Worm (Caenorhabditis elegans) whole organism, young adult: Measurements from ENCODE around the gene glr-5.

ENCODE experiments used
- D2030.7 ChIP-seq: fragments of 200-800 bp; sonication (Bioruptor generic); IDR thresholded peaks from 2 replicates; pipeline ENCODE4 v1.3.6; 2022; ENCODE audit warnings: missing genetic modification reagents, missing genetic modification characterization, missing compliant biosample characterization
- F10E7.11 ChIP-seq: sonication (generic microtip); optimal IDR thresholded peaks from 2 replicates; lab custom pipeline; 2017; ENCODE audit warnings: mild to moderate bottlenecking, missing genetic modification characterization, moderate library complexity, missing compliant biosample characterization
- F23B12.7 ChIP-seq: sonication (generic microtip); optimal IDR thresholded peaks from 2 replicates; lab custom pipeline; 2017; ENCODE audit warnings: missing genetic modification characterization, mild to moderate bottlenecking, missing compliant biosample characterization, antibody characterized with exemption, moderate library complexity; ENCODE audit not compliant: insufficient read depth
- F37B4.10 ChIP-seq: fragments of 200-800 bp; sonication (Bioruptor generic); IDR thresholded peaks from 2 replicates; pipeline ENCODE4 v1.3.6; 2022; ENCODE audit warnings: missing genetic modification characterization, missing compliant biosample characterization
- F52B5.7 ChIP-seq: sonication (generic microtip); optimal IDR thresholded peaks from 2 replicates; lab custom pipeline; 2016; ENCODE audit warnings: mild to moderate bottlenecking, missing genetic modification characterization, missing compliant biosample characterization
- F57C9.4 ChIP-seq: sonication (generic microtip); optimal IDR thresholded peaks from 2 replicates; lab custom pipeline; 2017; ENCODE audit warnings: mild to moderate bottlenecking, missing genetic modification characterization, missing compliant biosample characterization
- K11D2.4 ChIP-seq: fragments of 200-800 bp; sonication (Bioruptor generic); IDR thresholded peaks from 2 replicates; pipeline ENCODE4 v1.3.6; 2022; ENCODE audit warnings: missing genetic modification reagents, missing genetic modification characterization, missing compliant biosample characterization
- Y79H2A.3 ChIP-seq: fragments of 200-800 bp; sonication (Bioruptor generic); conservative IDR thresholded peaks from 2 replicates; pipeline ENCODE4 v1.3.6; 2022; ENCODE audit warnings: missing genetic modification reagents, missing genetic modification characterization, missing compliant biosample characterization
- ZK185.1 ChIP-seq: sonication (generic microtip); optimal IDR thresholded peaks from 2 replicates; lab custom pipeline; 2016; ENCODE audit warnings: mild to moderate bottlenecking, missing genetic modification characterization, missing compliant biosample characterization; ENCODE audit not compliant: poor library complexity, severe bottlenecking
- akir-1 ChIP-seq: fragments of 200-800 bp; sonication (Bioruptor generic); optimal IDR thresholded peaks from 2 replicates; lab custom pipeline; 2018; ENCODE audit warnings: mild to moderate bottlenecking, missing genetic modification characterization, moderate library complexity, missing compliant biosample characterization
- aptf-3 ChIP-seq: fragments of 200-800 bp; sonication (Bioruptor generic); IDR thresholded peaks from 2 replicates; pipeline ENCODE4 v1.3.6; 2022; ENCODE audit warnings: missing genetic modification characterization, missing compliant biosample characterization
- atf-7 ChIP-seq: sonication (generic microtip); optimal IDR thresholded peaks from 2 replicates; lab custom pipeline; 2017; ENCODE audit warnings: mild to moderate bottlenecking, missing genetic modification characterization, missing compliant biosample characterization
- athp-1 ChIP-seq: sonication (generic microtip); optimal IDR thresholded peaks from 2 replicates; lab custom pipeline; 2017; ENCODE audit warnings: mild to moderate bottlenecking, missing genetic modification characterization, missing compliant biosample characterization
- attf-5 ChIP-seq: fragments of 200-800 bp; sonication (Bioruptor generic); optimal IDR thresholded peaks from 2 replicates; lab custom pipeline; 2018; ENCODE audit warnings: mild to moderate bottlenecking, missing genetic modification characterization, missing compliant biosample characterization
- ccch-3 ChIP-seq: fragments of 200-800 bp; sonication (Bioruptor generic); optimal IDR thresholded peaks from 2 replicates; lab custom pipeline; 2018; ENCODE audit warnings: mild to moderate bottlenecking, missing genetic modification characterization, missing compliant biosample characterization
- cebp-2 ChIP-seq: fragments of 200-800 bp; sonication (Bioruptor generic); IDR thresholded peaks from 2 replicates; pipeline ENCODE4 v1.3.6; 2022; ENCODE audit warnings: missing genetic modification characterization, missing compliant biosample characterization
- ceh-79 ChIP-seq: sonication (generic microtip); optimal IDR thresholded peaks from 2 replicates; lab custom pipeline; 2017; ENCODE audit warnings: mild to moderate bottlenecking, missing genetic modification characterization, missing compliant biosample characterization
- ceh-91 ChIP-seq: fragments of 200-800 bp; sonication (Bioruptor generic); IDR thresholded peaks from 2 replicates; pipeline ENCODE4 v1.3.6; 2022; ENCODE audit warnings: missing genetic modification reagents, missing genetic modification characterization, missing compliant biosample characterization
- dox-1 ChIP-seq: fragments of 200-800 bp; sonication (Bioruptor generic); IDR thresholded peaks from 2 replicates; pipeline ENCODE4 v1.3.6; 2022; ENCODE audit warnings: missing genetic modification reagents, missing genetic modification characterization, missing compliant biosample characterization
- efl-1 ChIP-seq: fragments of 150-350 bp; optimal IDR thresholded peaks from 2 replicates; lab custom pipeline; 2014; ENCODE audit warnings: missing biosample characterization, missing genetic modification reagents, missing genetic modification characterization
- egl-44 ChIP-seq: fragments of 200-800 bp; sonication (Bioruptor generic); IDR thresholded peaks from 2 replicates; pipeline ENCODE4 v1.3.6; 2022; ENCODE audit warnings: missing genetic modification reagents, missing genetic modification characterization, missing compliant biosample characterization
- egrh-3 ChIP-seq: fragments of 200-800 bp; sonication (Bioruptor generic); IDR thresholded peaks from 2 replicates; pipeline ENCODE4 v1.3.6; 2022; ENCODE audit warnings: missing genetic modification reagents, missing genetic modification characterization, missing compliant biosample characterization
- ekl-4 ChIP-seq: fragments of 200-800 bp; sonication (Bioruptor generic); IDR thresholded peaks from 2 replicates; pipeline ENCODE4 v1.3.6; 2022; ENCODE audit warnings: missing genetic modification reagents, missing genetic modification characterization, missing compliant biosample characterization
- ets-4 ChIP-seq: fragments of 200-800 bp; sonication (Bioruptor generic); optimal IDR thresholded peaks from 2 replicates; lab custom pipeline; 2018; ENCODE audit warnings: mild to moderate bottlenecking, missing genetic modification characterization, missing compliant biosample characterization
- hlh-26 ChIP-seq: fragments of 200-800 bp; sonication (Bioruptor generic); conservative IDR thresholded peaks from 2 replicates; pipeline ENCODE4 v1.3.6; 2022; ENCODE audit warnings: missing genetic modification reagents, missing genetic modification characterization, missing compliant biosample characterization
- hmg-1.2 ChIP-seq: fragments of 200-800 bp; sonication (Bioruptor generic); IDR thresholded peaks from 2 replicates; pipeline ENCODE4 v1.3.6; 2022; ENCODE audit warnings: missing genetic modification reagents, missing genetic modification characterization, missing compliant biosample characterization
- lag-1 ChIP-seq: fragments of 200-800 bp; sonication (Bioruptor generic); IDR thresholded peaks from 2 replicates; pipeline ENCODE4 v1.3.6; 2022; ENCODE audit warnings: missing genetic modification reagents, missing genetic modification characterization, missing compliant biosample characterization
- let-607 ChIP-seq, 2 experiments: fragments of 200-800 bp in 1 of 2; sonication (Bioruptor generic) in 1 of 2; sonication (generic microtip) in 1 of 2; optimal IDR thresholded peaks; 2 replicates each; lab custom pipeline; 2016 to 2018; ENCODE audit warnings: mild to moderate bottlenecking in 2 of 2, missing compliant biosample characterization in 2 of 2, missing genetic modification characterization in 2 of 2, moderate library complexity in 2 of 2, missing genotype in 1 of 2
- lin-35 ChIP-seq, 3 experiments: fragments of 150-350 bp in 2 of 3; sonication (generic microtip) in 1 of 3; optimal IDR thresholded peaks; 2 replicates each; lab custom pipeline; 2014 to 2018; ENCODE audit warnings: missing biosample characterization in 3 of 3, missing genetic modification characterization in 3 of 3, missing genetic modification reagents in 3 of 3
- lir-1 ChIP-seq: fragments of 200-800 bp; sonication (Bioruptor generic); conservative IDR thresholded peaks from 2 replicates; pipeline ENCODE4 v1.3.6; 2022; ENCODE audit warnings: missing genetic modification reagents, missing genetic modification characterization, missing compliant biosample characterization
- lsy-27 ChIP-seq: sonication (generic microtip); optimal IDR thresholded peaks from 2 replicates; lab custom pipeline; 2017; ENCODE audit warnings: missing genetic modification characterization, mild to moderate bottlenecking, missing compliant biosample characterization, antibody characterized with exemption, missing genotype, borderline replicate concordance; ENCODE audit not compliant: insufficient read depth
- mes-4 ChIP-seq: sonication (generic microtip); optimal IDR thresholded peaks from 2 replicates; lab custom pipeline; 2016; ENCODE audit warnings: missing genotype, missing genetic modification characterization, missing compliant biosample characterization
- nfya-1 ChIP-seq: sonication (generic microtip); optimal IDR thresholded peaks from 2 replicates; lab custom pipeline; 2017; ENCODE audit warnings: antibody characterized with exemption, missing compliant biosample characterization, missing genetic modification characterization, borderline replicate concordance; ENCODE audit not compliant: insufficient read depth
- nfya-2 ChIP-seq: fragments of 200-800 bp; sonication (Bioruptor generic); IDR thresholded peaks from 2 replicates; pipeline ENCODE4 v1.3.6; 2022; ENCODE audit warnings: missing genetic modification reagents, missing genetic modification characterization, missing compliant biosample characterization
- nhr-80 ChIP-seq: sonication (generic microtip); optimal IDR thresholded peaks from 2 replicates; lab custom pipeline; 2016; ENCODE audit warnings: missing genetic modification characterization, missing compliant biosample characterization
- pha-4 ChIP-seq: fragments of 150-350 bp; sonication (generic microtip); optimal IDR thresholded peaks from 2 replicates; lab custom pipeline; 2014; ENCODE audit warnings: missing biosample characterization, missing genetic modification reagents, missing genetic modification characterization
- rec-8 ChIP-seq, 2 experiments: sonication (generic microtip); optimal IDR thresholded peaks; 2 replicates each; lab custom pipeline; 2016; ENCODE audit warnings: mild to moderate bottlenecking in 2 of 2, missing genetic modification characterization in 2 of 2, missing genetic modification reagents in 2 of 2, missing genotype in 2 of 2, missing biosample characterization in 1 of 2, missing compliant biosample characterization in 1 of 2, moderate library complexity in 1 of 2
- rpc-1 ChIP-seq, 2 experiments: fragments of 150-350 bp in 1 of 2; sonication (generic microtip) in 1 of 2; optimal IDR thresholded peaks; 2 replicates each; lab custom pipeline; 2014 to 2018; ENCODE audit warnings: missing biosample characterization in 1 of 2, missing genetic modification characterization in 1 of 2, missing genetic modification reagents in 1 of 2, missing genotype in 1 of 2
- sdz-38 ChIP-seq: sonication (generic microtip); optimal IDR thresholded peaks from 2 replicates; lab custom pipeline; 2016; ENCODE audit warnings: missing genotype, missing genetic modification characterization, missing compliant biosample characterization
- snpc-3.4 ChIP-seq: sonication (generic microtip); optimal IDR thresholded peaks from 2 replicates; lab custom pipeline; 2017; ENCODE audit warnings: missing genetic modification characterization, mild to moderate bottlenecking, missing compliant biosample characterization, antibody characterized with exemption, moderate library complexity, missing genotype, missing genetic modification reagents
- sptf-2 ChIP-seq: fragments of 200-800 bp; sonication (Bioruptor generic); optimal IDR thresholded peaks from 2 replicates; lab custom pipeline; 2018; ENCODE audit warnings: mild to moderate bottlenecking, missing genetic modification characterization, missing compliant biosample characterization
- unc-62 ChIP-seq: fragments of 150-350 bp; optimal IDR thresholded peaks from 2 replicates; lab custom pipeline; 2014; ENCODE audit warnings: missing biosample characterization, missing genetic modification reagents, missing genetic modification characterization
- zim-3 ChIP-seq: sonication (generic microtip); optimal IDR thresholded peaks from 2 replicates; lab custom pipeline; 2017; ENCODE audit warnings: mild to moderate bottlenecking, missing genetic modification characterization, moderate library complexity, missing compliant biosample characterization

Gene glr-5

ce11 chrV:8753395-8753794, 37.1 kb downstream of the glr-5 start, which contains the start of gene B0507.5 (continued):
- no peak for TF ChIP-seq hlh-26 (GFP tag; lab: Robert Waterston, UW)

DNA sequence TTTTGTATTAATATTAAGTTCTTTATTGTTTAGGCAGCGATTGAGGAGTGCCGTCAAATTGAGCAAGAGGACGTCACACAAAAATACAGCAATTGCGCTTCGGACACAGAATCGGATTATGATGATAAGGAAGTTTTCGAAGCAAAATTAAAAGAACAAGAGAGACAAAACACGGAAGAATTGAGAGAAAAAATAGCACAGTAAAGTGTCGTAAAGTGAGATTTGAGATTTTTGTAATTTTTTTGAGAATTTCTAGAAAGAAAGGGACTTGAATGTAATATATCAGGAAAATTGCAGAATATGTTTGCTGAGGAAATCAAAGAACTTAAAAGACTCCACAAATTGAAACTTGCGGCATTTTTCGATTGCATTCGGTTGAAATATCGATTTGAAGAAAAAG, 38.4 kb downstream of the glr-5 start, which contains the start of gene B0507.4:
Gene B0507.4, plus strand, starts transcription at position 301 of the 400 bp plus-strand sequence.
- no peak for TF ChIP-seq F57C9.4 (tag; lab: Kevin White, UChicago)
- no peak for TF ChIP-seq atf-7 (tag; lab: Kevin White, UChicago)
- no peak for TF ChIP-seq attf-5
- no peak for TF ChIP-seq F23B12.7 (tag; lab: Kevin White, UChicago)
- TF ChIP-seq lin-35 (GFP tag; optimal IDR thresholded peaks at IDR 0.05; lab: Kevin White, UChicago) = no peak
- no peak for TF ChIP-seq pha-4 (tag; lab: Kevin White, UChicago)
- no peak for TF ChIP-seq rec-8 (tag; optimal IDR thresholded peaks at IDR 0.05; lab: Kevin White, UChicago)
- no peak for TF ChIP-seq athp-1
- TF ChIP-seq dox-1 (GFP tag; lab: Robert Waterston, UW) = no peak
- no peak for TF ChIP-seq hmg-1.2
- no peak for TF ChIP-seq unc-62 (GFP tag; lab: Kevin White, UChicago)
- no peak for TF ChIP-seq egrh-3 (GFP tag; lab: Robert Waterston, UW)
- TF ChIP-seq lag-1 (GFP tag; lab: Robert Waterston, UW) = no peak
- TF ChIP-seq cebp-2 (GFP tag; lab: Robert Waterston, UW) = no peak
- no peak for TF ChIP-seq sdz-38

- no peak for TF ChIP-seq hlh-26 (GFP tag; lab: Robert Waterston, UW)
- no peak for TF ChIP-seq egrh-3 (GFP tag; lab: Robert Waterston, UW)
- TF ChIP-seq dox-1 (GFP tag; lab: Robert Waterston, UW) = no peak
- TF ChIP-seq nhr-80 (tag; lab: Kevin White, UChicago) = no peak
- no peak for TF ChIP-seq ekl-4
- TF ChIP-seq lsy-27 (tag; lab: Kevin White, UChicago) = no peak
- TF ChIP-seq F37B4.10 (GFP tag; lab: Robert Waterston, UW) = no peak
- no peak for TF ChIP-seq lir-1 (GFP tag; lab: Robert Waterston, UW)
- TF ChIP-seq rpc-1 (optimal IDR thresholded peaks at IDR 0.05; lab: Kevin White, UChicago) = no peak
- no peak for TF ChIP-seq rpc-1 (tag; optimal IDR thresholded peaks at IDR 0.05; lab: Kevin White, UChicago)
- no peak for TF ChIP-seq sptf-2
- no peak for TF ChIP-seq nfya-2 (GFP tag; lab: Robert Waterston, UW)
- no peak for TF ChIP-seq efl-1 (GFP tag; lab: Kevin White, UChicago)
- TF ChIP-seq mes-4 (tag; lab: Kevin White, UChicago) = no peak
- TF ChIP-seq ccch-3 = no peak
- TF ChIP-seq ceh-79 (tag; lab: Kevin White, UChicago) = no peak
Observed at ce11 chrV:8758618-8759017, 42.3 kb downstream of the glr-5 start, which contains the start of gene B0507.7. TSS of gene B0507.7 (minus strand) at chrV:8758718.

- TF ChIP-seq rec-8 (tag; optimal IDR thresholded peaks at IDR 0.05; lab: Kevin White, UChicago) (no peak), Y79H2A.3 (no peak), zim-3 (tag; lab: Kevin White, UChicago) (no peak), K11D2.4 (GFP tag; lab: Robert Waterston, UW) (no peak), let-607 (tag; optimal IDR thresholded peaks at IDR 0.05; lab: Kevin White, UChicago) (no peak), ceh-91 (GFP tag; lab: Robert Waterston, UW) (no peak), lsy-27 (tag; lab: Kevin White, UChicago) (no peak), egl-44 (GFP tag; lab: Robert Waterston, UW) (no peak), aptf-3 (GFP tag; lab: Robert Waterston, UW) (no peak), snpc-3.4 (tag; lab: Kevin White, UChicago) (no peak), atf-7 (tag; lab: Kevin White, UChicago) (no peak), F10E7.11 (tag; lab: Kevin White, UChicago) (no peak), nfya-1 (tag; lab: Kevin White, UChicago) (no peak), rpc-1 (optimal IDR thresholded peaks at IDR 0.05; lab: Kevin White, UChicago) (no peak), rpc-1 (tag; optimal IDR thresholded peaks at IDR 0.05; lab: Kevin White, UChicago) (no peak), ZK185.1 (tag; lab: Kevin White, UChicago) (no peak), F52B5.7 (tag; lab: Kevin White, UChicago) (no peak), ets-4 (GFP tag; lab: Kevin White, UChicago) (no peak), D2030.7 (GFP tag; lab: Robert Waterston, UW) (no peak), akir-1 (GFP tag; lab: Kevin White, UChicago) (no peak)
Observed at ce11 chrV:8760416-8760815, 44.1 kb downstream of the glr-5 start, which contains the start of gene ddn-1. TSS of gene ddn-1 (minus strand) at chrV:8760516.
